Worm (Caenorhabditis elegans): Measurements from ENCODE around the gene F35C11.7.

DNA sequence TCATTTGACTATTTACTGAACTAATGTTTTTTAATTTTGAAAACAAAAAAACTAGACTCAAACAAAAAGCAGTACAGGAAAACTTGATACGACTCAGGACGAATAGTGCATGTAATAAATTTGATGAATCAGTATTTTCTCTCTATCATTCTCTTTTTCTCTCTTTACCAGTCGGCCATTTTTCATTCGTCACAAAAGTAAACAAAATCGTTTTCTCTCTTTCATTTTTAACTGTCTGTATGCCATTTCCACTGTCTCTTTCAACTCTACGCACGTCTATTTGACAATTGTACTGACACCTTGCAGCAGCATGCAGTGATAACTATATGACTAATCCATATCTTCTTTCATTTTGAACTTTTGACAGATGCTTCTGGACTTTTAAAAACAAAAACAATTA is 7.4 kb upstream of the F35C11.7 start, which contains the start of the genes F35C11.2 and F35C11.4:
- no peak for TF ChIP-seq ama-1 (optimal IDR thresholded peaks at IDR 0.05)
- TF ChIP-seq B0310.2 (tag; optimal IDR thresholded peaks at IDR 0.05) = no peak
- no peak for TF ChIP-seq ceh-13 (GFP tag; optimal IDR thresholded peaks at IDR 0.05)
- no peak for TF ChIP-seq tra-4 (tag; optimal IDR thresholded peaks at IDR 0.05)
- TF ChIP-seq pes-1 (GFP tag; IDR thresholded peaks at IDR 0.05) = no peak
